Worm (Caenorhabditis elegans) whole organism, L4/young adult: Measurements from ENCODE around the gene F53G2.13.

Experiments
- W03F9.2 ChIP-seq: fragments of 150-350 bp; optimal IDR thresholded peaks from 2 replicates; lab custom pipeline; 2014; ENCODE audit warnings: missing biosample characterization, missing genetic modification characterization
- dao-5 ChIP-seq: sonication (generic microtip); optimal IDR thresholded peaks from 2 replicates; lab custom pipeline; 2016; ENCODE audit warnings: missing genotype, missing genetic modification characterization, moderate library complexity, missing compliant biosample characterization
- him-1 ChIP-seq: sonication (generic microtip); optimal IDR thresholded peaks from 2 replicates; lab custom pipeline; 2016; ENCODE audit warnings: missing genotype, missing genetic modification reagents, missing genetic modification characterization, missing compliant biosample characterization

Gene F53G2.13

DNA sequence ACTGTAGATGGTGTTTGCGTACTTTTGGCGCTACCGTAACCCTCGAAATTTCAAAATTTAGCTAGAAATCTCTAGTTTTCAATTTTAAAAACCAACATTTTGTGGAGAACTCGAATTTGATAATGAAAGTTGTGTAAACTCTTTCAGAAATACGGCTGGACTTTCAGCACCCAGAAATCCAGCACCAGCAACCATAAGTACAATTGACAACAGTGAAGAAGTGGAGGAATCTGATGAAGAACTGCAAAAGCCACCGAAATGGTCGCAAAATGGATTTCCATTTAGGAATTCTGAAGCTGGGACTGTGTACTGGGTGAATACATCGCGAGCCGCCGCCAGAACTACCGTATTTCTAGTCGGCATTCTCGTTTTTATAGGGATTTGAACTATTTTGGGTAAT lies at the start of gene F53G2.13:
TSS of gene F53G2.13 (plus strand) at position 301 of the 400 bp plus-strand sequence.
- TF ChIP-seq dao-5 (tag; lab: Kevin White, UChicago) (no peak), him-1 (tag; lab: Kevin White, UChicago) (no peak), W03F9.2 (tag; lab: Kevin White, UChicago) (no peak)

DNA sequence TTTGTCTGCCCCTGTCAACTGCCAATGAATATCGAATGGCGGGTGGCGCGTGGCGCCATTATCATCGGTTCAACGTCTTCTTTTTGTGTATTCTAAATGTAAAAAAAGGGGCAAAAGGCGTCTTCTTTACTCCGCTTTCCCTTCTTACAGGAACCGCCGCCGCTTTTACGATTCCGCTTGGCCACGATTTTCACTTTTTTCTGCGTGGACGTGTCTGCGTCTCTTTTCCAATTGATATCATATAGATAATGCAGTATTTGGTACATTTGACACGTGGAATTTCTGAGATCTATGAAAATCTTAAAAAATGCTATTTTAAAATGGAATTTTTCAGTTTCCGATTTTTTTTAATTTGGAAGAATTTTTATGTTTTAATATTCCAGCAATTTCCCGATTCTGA lies 48.0 kb upstream of the F53G2.13 start:
- no peak for TF ChIP-seq dao-5 (tag; lab: Kevin White, UChicago)
- no peak for TF ChIP-seq him-1 (tag; lab: Kevin White, UChicago)
- TF ChIP-seq W03F9.2 (tag; lab: Kevin White, UChicago): no peak

DNA sequence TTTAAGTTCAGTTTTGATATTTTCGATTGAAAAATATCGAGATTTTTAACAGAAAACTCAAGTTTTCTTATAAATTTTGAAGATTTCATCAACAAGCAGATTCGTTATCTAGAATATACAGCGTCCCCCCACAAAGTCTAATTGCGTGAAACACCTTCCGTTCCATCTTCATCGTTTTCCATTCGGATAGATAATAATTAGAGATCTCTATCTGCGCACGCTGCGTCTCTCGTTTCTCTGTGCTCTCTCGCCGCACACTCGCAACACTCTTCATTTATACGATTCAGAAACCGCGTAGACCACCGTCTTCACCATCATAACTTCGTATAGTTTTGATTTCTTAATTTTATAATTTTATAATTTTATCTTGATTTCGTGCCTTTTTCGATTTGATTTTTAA lies 46.9 kb upstream of the F53G2.13 start:
- TF ChIP-seq W03F9.2 (tag; lab: Kevin White, UChicago) (no peak), him-1 (tag; lab: Kevin White, UChicago) (no peak), dao-5 (tag; lab: Kevin White, UChicago) (no peak)

DNA sequence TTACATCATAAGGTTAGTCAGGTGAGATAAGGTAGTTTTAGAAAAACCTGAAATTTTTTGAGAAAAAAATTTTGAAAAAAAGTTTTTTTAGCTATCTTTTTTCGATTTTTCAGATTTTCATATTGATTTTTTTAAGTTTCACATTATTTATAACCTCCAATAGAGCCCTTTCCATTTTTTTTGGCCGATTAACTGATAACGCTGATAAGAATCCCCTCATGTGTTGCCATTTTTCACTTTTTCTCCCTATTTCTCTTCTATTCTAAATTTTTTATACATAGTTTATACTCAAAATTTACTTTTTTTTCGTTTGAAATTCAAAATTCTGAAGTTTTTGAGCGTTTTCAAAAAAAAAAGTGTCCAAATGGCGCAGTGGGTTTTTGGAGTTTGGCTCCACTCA lies 45.4 kb upstream of the F53G2.13 start:
- TF ChIP-seq dao-5 (tag; lab: Kevin White, UChicago): no peak
- no peak for TF ChIP-seq W03F9.2 (tag; lab: Kevin White, UChicago)
- no peak for TF ChIP-seq him-1 (tag; lab: Kevin White, UChicago)

DNA sequence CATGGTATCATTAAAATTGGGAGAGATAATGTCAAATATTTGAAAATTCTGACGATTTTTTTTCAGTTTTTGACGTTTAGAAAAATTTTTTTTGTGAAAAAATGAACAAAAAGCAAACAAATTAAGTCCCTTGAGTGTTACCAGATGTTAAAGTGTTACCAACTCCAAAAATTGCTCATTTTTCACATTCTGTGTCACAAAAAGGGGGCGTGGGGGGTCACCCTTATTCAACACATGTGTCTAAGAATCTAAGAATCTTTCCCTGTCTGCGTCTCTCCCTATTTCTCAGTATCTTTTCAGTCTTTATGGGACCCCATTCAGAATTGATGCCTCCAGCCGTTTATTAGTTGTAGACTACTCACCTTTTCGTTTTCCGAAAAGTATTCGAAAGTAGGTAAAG lies 44.7 kb upstream of the F53G2.13 start:
- no peak for TF ChIP-seq dao-5 (tag; lab: Kevin White, UChicago)

DNA sequence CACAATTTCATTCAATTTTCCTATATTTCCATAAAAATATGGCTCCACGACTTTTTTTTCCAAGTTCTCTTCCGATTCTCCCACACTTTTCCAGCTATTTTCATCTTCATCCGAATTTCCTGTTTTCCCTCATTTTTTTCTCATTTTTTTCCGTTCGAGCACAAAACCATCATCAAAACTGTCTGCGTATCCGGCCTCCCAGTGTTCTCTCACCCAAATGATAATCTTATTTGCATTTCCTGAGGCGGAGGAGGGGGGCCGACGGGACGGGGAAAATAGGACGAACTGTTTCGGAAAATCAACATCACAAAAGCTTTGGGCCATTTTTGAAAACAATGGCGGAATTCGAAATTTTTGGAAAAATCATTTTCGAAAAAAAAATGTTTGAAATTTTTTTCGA lies 43.3 kb upstream of the F53G2.13 start:
- TF ChIP-seq W03F9.2 (tag; lab: Kevin White, UChicago) (no peak), him-1 (tag; lab: Kevin White, UChicago) (no peak), dao-5 (tag; lab: Kevin White, UChicago) (no peak)

DNA sequence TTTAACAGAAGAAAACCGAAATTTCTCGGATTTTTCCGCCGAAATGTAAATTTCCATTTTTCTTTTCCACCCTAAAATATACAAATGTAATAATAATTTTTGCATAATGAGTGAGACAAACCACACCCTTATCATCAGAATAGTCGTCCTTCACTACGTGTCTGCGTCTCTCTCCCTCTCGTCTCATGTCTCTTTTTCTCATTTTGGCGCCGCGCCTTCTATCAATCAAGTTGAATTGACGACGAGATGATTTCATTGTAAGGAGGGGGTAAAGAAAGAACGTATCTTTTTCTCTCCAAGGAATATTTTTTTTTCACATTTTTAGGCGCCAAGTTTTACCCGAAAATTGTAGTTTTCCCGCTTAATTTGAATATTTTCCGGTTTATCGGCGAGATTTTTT lies 41.4 kb upstream of the F53G2.13 start:
- TF ChIP-seq dao-5 (tag; lab: Kevin White, UChicago): no peak
- TF ChIP-seq W03F9.2 (tag; lab: Kevin White, UChicago): no peak
- TF ChIP-seq him-1 (tag; lab: Kevin White, UChicago): no peak

DNA sequence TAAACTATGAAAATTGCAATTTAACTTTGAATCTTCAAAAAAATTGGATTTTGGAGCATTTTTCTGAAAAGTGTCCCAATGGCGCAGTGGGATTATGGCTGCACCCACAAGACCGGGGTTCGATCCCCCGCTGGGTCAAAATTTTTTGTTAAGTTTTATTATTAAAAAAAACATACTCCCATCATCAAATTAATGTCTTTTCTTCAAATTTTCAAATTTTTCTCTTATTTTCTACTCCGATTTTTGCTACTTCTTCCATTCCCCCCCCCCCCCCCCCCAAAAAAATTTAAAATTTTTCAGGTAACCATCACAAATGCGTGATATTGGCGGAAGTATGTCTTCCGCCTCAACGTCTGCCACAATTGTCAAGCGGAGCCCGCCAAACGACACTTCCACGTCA lies 40.6 kb upstream of the F53G2.13 start, which contains the start of gene vab-19:
TSS of gene vab-19 (plus strand) at position 301 of the 400 bp plus-strand sequence.
- TF ChIP-seq dao-5 (tag; lab: Kevin White, UChicago): no peak
- TF ChIP-seq him-1 (tag; lab: Kevin White, UChicago): no peak
- TF ChIP-seq W03F9.2 (tag; lab: Kevin White, UChicago): no peak

DNA sequence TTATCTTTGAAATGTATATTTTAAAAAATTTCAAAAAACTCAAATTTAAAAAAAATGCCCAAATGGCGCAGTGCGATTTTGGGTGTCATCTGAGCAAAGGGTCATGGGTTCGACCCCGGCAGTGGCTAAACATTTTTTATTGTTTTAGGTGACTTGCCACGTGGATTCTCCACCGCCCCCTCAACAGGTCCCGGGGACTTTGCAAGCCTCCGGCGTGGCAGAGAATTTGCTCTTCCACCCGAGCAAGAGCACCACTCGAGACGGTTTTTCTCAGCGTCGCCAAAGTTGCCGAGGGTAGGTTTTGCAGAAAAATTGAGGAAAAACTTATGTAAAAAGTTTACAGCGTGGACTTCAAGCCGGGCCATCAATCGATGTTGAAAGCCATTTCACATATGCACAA lies 38.4 kb upstream of the F53G2.13 start:
- TF ChIP-seq W03F9.2 (tag; lab: Kevin White, UChicago) (no peak), him-1 (tag; lab: Kevin White, UChicago) (no peak), dao-5 (tag; lab: Kevin White, UChicago) (no peak)

DNA sequence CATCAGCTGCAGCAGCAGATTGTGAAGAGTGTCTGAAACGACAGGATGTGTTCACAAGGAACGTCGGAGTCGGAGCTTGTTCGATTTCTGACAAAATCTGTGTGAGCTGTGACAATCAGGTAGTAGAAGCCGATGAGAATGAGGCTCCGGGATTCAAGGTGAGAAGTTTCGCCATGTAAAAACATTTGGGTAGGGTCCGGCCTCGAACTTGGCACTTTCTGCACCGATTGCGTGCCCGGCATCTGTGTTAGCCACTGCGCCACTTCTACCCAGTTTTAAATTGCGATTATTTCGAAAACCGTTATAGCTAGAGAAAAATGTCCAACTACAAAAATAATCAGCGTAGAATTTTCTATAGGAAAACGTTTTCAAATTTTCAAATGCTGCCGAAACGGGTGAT lies 36.9 kb upstream of the F53G2.13 start:
- TF ChIP-seq him-1 (tag; lab: Kevin White, UChicago): no peak
- no peak for TF ChIP-seq dao-5 (tag; lab: Kevin White, UChicago)
- no peak for TF ChIP-seq W03F9.2 (tag; lab: Kevin White, UChicago)

DNA sequence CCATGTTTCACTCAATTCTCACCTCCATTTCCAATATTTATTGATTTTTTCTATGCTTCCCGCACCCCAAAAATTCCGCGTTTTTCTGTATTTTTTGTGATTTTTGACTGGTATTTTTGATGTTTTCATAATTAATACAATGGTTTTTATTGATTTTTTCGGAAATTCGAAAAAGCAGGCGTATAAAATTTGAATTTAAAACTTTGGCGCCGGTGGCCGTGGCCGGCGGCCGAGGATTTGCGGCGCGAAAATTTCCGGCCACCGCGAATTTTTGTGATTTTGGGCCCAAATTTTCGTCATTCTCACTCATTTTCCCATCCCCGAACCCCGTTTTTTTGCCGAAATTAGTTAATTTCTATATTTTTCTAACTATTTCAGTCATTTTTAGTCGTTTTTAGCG lies 32.6 kb upstream of the F53G2.13 start:
- TF ChIP-seq W03F9.2 (tag; lab: Kevin White, UChicago): peak; percentile 6
- no peak for TF ChIP-seq dao-5 (tag; lab: Kevin White, UChicago)
- TF ChIP-seq him-1 (tag; lab: Kevin White, UChicago): peak; percentile 31

DNA sequence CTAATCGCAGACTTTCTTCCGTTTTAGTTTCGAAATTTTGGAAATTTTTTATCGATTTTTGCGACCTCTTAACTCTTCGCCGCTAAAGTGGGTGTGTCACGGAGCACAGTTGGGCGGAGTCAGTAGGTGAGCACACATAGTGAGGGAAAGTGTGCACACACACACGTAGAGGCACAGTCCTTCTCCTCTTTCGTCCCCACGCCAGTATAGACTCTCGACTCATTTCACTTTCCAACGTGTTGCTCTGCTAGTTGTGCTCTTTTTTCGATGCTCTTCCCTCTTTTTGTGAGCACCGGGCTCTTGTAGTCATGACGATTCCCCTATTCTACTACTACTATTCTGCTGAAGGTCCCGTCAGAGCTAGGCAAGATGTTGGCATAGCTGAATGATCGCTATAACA lies 31.1 kb upstream of the F53G2.13 start:
- TF ChIP-seq W03F9.2 (tag; lab: Kevin White, UChicago): no peak
- TF ChIP-seq him-1 (tag; lab: Kevin White, UChicago): no peak
- TF ChIP-seq dao-5 (tag; lab: Kevin White, UChicago): no peak

DNA sequence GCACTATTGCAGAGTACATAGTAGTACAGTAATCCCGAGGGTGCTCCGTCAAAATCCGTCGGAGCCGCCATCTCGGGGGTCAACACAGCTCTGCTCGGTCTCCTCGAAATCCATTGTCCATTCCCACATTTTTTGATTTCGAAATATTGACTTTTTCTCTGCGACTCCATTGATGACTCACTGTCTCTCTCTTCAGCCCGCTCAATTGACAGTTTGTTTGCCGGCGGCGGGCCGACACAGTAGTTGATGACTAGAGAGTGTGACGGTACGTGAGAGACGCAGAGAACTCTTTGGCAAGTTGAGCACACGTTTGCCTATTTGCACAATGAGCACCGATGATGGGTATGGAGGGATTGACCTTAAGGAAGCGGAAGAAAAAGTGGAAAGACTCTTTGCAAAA lies 28.8 kb upstream of the F53G2.13 start:
- TF ChIP-seq W03F9.2 (tag; lab: Kevin White, UChicago) (no peak), dao-5 (tag; lab: Kevin White, UChicago) (no peak), him-1 (tag; lab: Kevin White, UChicago) (no peak)

DNA sequence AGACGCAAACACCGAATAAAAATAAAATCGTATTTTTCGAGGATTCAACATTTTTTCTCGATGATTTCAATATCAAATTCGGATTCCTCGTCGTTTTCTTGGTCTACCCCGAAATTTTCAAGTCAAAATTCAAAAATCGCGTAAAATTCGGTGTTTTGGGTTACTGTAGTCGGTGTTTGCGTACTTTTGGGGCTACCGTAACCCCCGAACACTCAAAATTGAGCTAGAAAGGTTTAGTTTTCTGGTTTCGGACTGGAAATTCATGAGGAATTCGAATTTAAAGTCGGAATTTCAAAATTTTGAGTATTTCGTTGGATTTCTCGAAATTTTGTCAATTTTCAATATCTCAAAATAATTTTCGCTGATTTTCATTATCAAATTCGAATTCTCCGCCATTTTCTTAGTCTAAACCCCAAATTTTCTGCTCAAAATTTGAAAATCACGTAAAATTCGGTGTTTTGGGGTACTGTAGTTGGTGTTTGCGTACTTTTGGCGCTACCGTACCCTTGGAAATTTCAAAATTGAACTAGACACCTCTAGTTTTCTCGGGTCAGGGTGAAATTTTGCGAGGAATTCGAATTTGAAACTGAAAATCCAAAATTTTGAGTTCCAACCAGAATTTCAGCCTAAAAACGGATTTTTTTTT lies 27.6 kb upstream of the F53G2.13 start:
- no peak for TF ChIP-seq him-1 (tag; lab: Kevin White, UChicago)
- no peak for TF ChIP-seq W03F9.2 (tag; lab: Kevin White, UChicago)
- TF ChIP-seq dao-5 (tag; lab: Kevin White, UChicago): no peak
